Fruit fly (Drosophila melanogaster) whole organism, embryonic: Measurements from ENCODE around the gene CG44139.

Source experiments
- B-H2 ChIP-seq: fragments of 200-800 bp; sonication (Bioruptor generic); optimal IDR thresholded peaks from 2 replicates; lab custom pipeline; 2018; ENCODE audit warnings: missing biosample characterization, mild to moderate bottlenecking, missing genetic modification characterization
- CG13287 ChIP-seq: fragments of 200-800 bp; sonication (Bioruptor generic); IDR thresholded peaks from 2 replicates; pipeline ENCODE4 v1.3.6; 2022; ENCODE audit warnings: missing biosample characterization, missing genetic modification characterization; ENCODE audit not compliant: partially characterized antibody
- CG14441 ChIP-seq: fragments of 200-800 bp; sonication (Bioruptor generic); IDR thresholded peaks from 2 replicates; pipeline ENCODE4 v1.3.6; 2022; ENCODE audit warnings: missing biosample characterization, missing genetic modification characterization
- CG15269 ChIP-seq: fragments of 200-800 bp; sonication (Bioruptor generic); optimal IDR thresholded peaks from 2 replicates; lab custom pipeline; 2018; ENCODE audit warnings: missing biosample characterization, mild to moderate bottlenecking, missing genetic modification characterization, moderate library complexity
- CG15601 ChIP-seq: fragments of 200-800 bp; sonication (Bioruptor generic); optimal IDR thresholded peaks from 3 replicates; lab custom pipeline; 2019; ENCODE audit warnings: missing biosample characterization, mild to moderate bottlenecking, missing genetic modification characterization, moderate library complexity
- CG15696 ChIP-seq: fragments of 200-800 bp; sonication (Bioruptor generic); optimal IDR thresholded peaks from 2 replicates; lab custom pipeline; 2019; ENCODE audit warnings: missing biosample characterization, mild to moderate bottlenecking, missing genetic modification characterization, moderate library complexity
- CG18011 ChIP-seq: fragments of 200-800 bp; sonication (Bioruptor generic); optimal IDR thresholded peaks from 2 replicates; lab custom pipeline; 2017; ENCODE audit warnings: missing biosample characterization, missing genetic modification characterization, mild to moderate bottlenecking, moderate library complexity, missing genotype
- CG2116 ChIP-seq: fragments of 200-800 bp; sonication (Bioruptor generic); optimal IDR thresholded peaks from 3 replicates; lab custom pipeline; 2018; ENCODE audit warnings: missing biosample characterization, mild to moderate bottlenecking, missing genetic modification characterization
- CG31365 ChIP-seq: fragments of 200-800 bp; sonication (Bioruptor generic); optimal IDR thresholded peaks from 2 replicates; lab custom pipeline; 2018; ENCODE audit warnings: missing biosample characterization, mild to moderate bottlenecking, missing genetic modification characterization
- CG3281 ChIP-seq: fragments of 200-800 bp; sonication (Bioruptor generic); optimal IDR thresholded peaks from 3 replicates; lab custom pipeline; 2017; ENCODE audit warnings: missing biosample characterization, mild to moderate bottlenecking, missing genetic modification characterization
- CG33213 ChIP-seq: fragments of 200-800 bp; sonication (Bioruptor generic); optimal IDR thresholded peaks from 3 replicates; lab custom pipeline; 2016; ENCODE audit warnings: missing biosample characterization, missing genetic modification characterization
- CG6791 ChIP-seq: fragments of 200-800 bp; sonication (Bioruptor generic); IDR thresholded peaks from 3 replicates; pipeline ENCODE4 v1.3.6; 2022; ENCODE audit warnings: missing biosample characterization, missing genetic modification characterization; ENCODE audit not compliant: partially characterized antibody
- CG7271 ChIP-seq: fragments of 200-800 bp; sonication (Bioruptor generic); optimal IDR thresholded peaks from 2 replicates; lab custom pipeline; 2018; ENCODE audit warnings: missing biosample characterization, mild to moderate bottlenecking, missing genetic modification characterization, moderate library complexity
- CG8281 ChIP-seq: fragments of 200-800 bp; sonication (Bioruptor generic); optimal IDR thresholded peaks from 2 replicates; lab custom pipeline; 2018; ENCODE audit warnings: missing biosample characterization, mild to moderate bottlenecking, missing genetic modification characterization, moderate library complexity
- CG9215 ChIP-seq: fragments of 200-800 bp; sonication (Bioruptor generic); IDR thresholded peaks from 2 replicates; pipeline ENCODE4 v1.3.6; 2022; ENCODE audit warnings: missing biosample characterization, missing genetic modification characterization
- CG9609 ChIP-seq: fragments of 200-800 bp; sonication (Bioruptor generic); optimal IDR thresholded peaks from 3 replicates; lab custom pipeline; 2016; ENCODE audit warnings: missing biosample characterization, missing genetic modification characterization
- CG9817 ChIP-seq: fragments of 200-800 bp; sonication (Bioruptor generic); optimal IDR thresholded peaks from 2 replicates; lab custom pipeline; 2018; ENCODE audit warnings: missing biosample characterization, mild to moderate bottlenecking, missing genetic modification characterization, moderate library complexity
- CTCF ChIP-seq: fragments of 200-800 bp; sonication (Bioruptor generic); optimal IDR thresholded peaks from 2 replicates; lab custom pipeline; 2017; ENCODE audit warnings: missing biosample characterization, mild to moderate bottlenecking, missing genetic modification characterization, moderate library complexity
- Dll ChIP-seq: fragments of 200-800 bp; sonication (Bioruptor generic); IDR thresholded peaks from 4 replicates; pipeline ENCODE4 v1.3.6; 2022; ENCODE audit warnings: missing biosample characterization, missing genetic modification characterization; ENCODE audit not compliant: partially characterized antibody
- E2f2 ChIP-seq: fragments of 200-800 bp; sonication (Bioruptor generic); IDR thresholded peaks from 2 replicates; pipeline ENCODE4 v1.3.6; 2022; ENCODE audit warnings: missing biosample characterization, missing genetic modification characterization
- Fer2 ChIP-seq: fragments of 200-800 bp; sonication (Bioruptor generic); optimal IDR thresholded peaks from 2 replicates; lab custom pipeline; 2018; ENCODE audit warnings: missing biosample characterization, mild to moderate bottlenecking, missing genetic modification characterization, moderate library complexity
- HLH4C ChIP-seq: fragments of 200-800 bp; sonication (Bioruptor generic); IDR thresholded peaks from 3 replicates; pipeline ENCODE4 v1.3.6; 2022; ENCODE audit warnings: missing biosample characterization, missing genetic modification characterization; ENCODE audit not compliant: partially characterized antibody
- HmgD ChIP-seq: fragments of 200-800 bp; sonication (Bioruptor generic); optimal IDR thresholded peaks from 3 replicates; lab custom pipeline; 2016; ENCODE audit warnings: missing biosample characterization, missing genetic modification characterization
- Hmx ChIP-seq: fragments of 200-800 bp; sonication (Bioruptor generic); optimal IDR thresholded peaks from 2 replicates; lab custom pipeline; 2016; ENCODE audit warnings: missing biosample characterization, missing genetic modification characterization
- MBD-R2 ChIP-seq: fragments of 200-800 bp; sonication (Bioruptor generic); IDR thresholded peaks from 2 replicates; pipeline ENCODE4 v1.3.6; 2022; ENCODE audit warnings: missing biosample characterization, missing genetic modification characterization
- Myb ChIP-seq: fragments of 200-800 bp; sonication (Bioruptor generic); optimal IDR thresholded peaks from 2 replicates; lab custom pipeline; 2016; ENCODE audit warnings: missing biosample characterization, missing genetic modification characterization
- NC2β ChIP-seq: fragments of 200-800 bp; sonication (Bioruptor generic); optimal IDR thresholded peaks from 2 replicates; lab custom pipeline; 2016; ENCODE audit warnings: missing biosample characterization, missing genetic modification characterization
- Neu2 ChIP-seq: fragments of 200-800 bp; sonication (Bioruptor generic); optimal IDR thresholded peaks from 3 replicates; lab custom pipeline; 2016; ENCODE audit warnings: missing biosample characterization, missing genetic modification characterization, borderline replicate concordance
- Nf-YA ChIP-seq: fragments of 200-800 bp; sonication (Bioruptor generic); IDR thresholded peaks from 2 replicates; pipeline ENCODE4 v1.3.6; 2022; ENCODE audit warnings: missing biosample characterization, missing genetic modification characterization
- Pdp1 ChIP-seq, 2 experiments: fragments of 200-800 bp; sonication (Bioruptor generic); optimal IDR thresholded peaks; 3 replicates each; lab custom pipeline; 2016; ENCODE audit warnings: missing biosample characterization in 2 of 2, missing genetic modification characterization in 2 of 2, mild to moderate bottlenecking in 1 of 2, moderate library complexity in 1 of 2
- Poxn ChIP-seq: fragments of 200-800 bp; sonication (Bioruptor generic); IDR thresholded peaks from 2 replicates; pipeline ENCODE4 v1.3.6; 2022; ENCODE audit warnings: missing biosample characterization, missing genetic modification characterization
- cato ChIP-seq: fragments of 200-800 bp; sonication (Bioruptor generic); optimal IDR thresholded peaks from 2 replicates; lab custom pipeline; 2016; ENCODE audit warnings: missing biosample characterization, missing genetic modification characterization, borderline replicate concordance
- dpn ChIP-seq, 2 experiments: fragments of 200-800 bp; sonication (Bioruptor generic); optimal IDR thresholded peaks; 3 replicates each; lab custom pipeline; 2016; ENCODE audit warnings: missing biosample characterization in 2 of 2, missing genetic modification characterization in 2 of 2
- eyg ChIP-seq: fragments of 200-800 bp; sonication (Bioruptor generic); optimal IDR thresholded peaks from 3 replicates; lab custom pipeline; 2016; ENCODE audit warnings: missing biosample characterization, missing genetic modification characterization
- h ChIP-seq: fragments of >200 bp; optimal IDR thresholded peaks from 2 replicates; lab custom pipeline; 2017
- hb ChIP-seq: fragments of 200-800 bp; sonication (Bioruptor generic); IDR thresholded peaks from 3 replicates; pipeline ENCODE4 v1.3.6; 2022; ENCODE audit warnings: missing biosample characterization, missing genetic modification characterization; ENCODE audit not compliant: partially characterized antibody
- lilli ChIP-seq: fragments of 200-800 bp; sonication (Bioruptor generic); optimal IDR thresholded peaks from 3 replicates; lab custom pipeline; 2016; ENCODE audit warnings: missing biosample characterization, missing genetic modification characterization
- nerfin-1 ChIP-seq: fragments of 200-800 bp; sonication (Bioruptor generic); optimal IDR thresholded peaks from 3 replicates; lab custom pipeline; 2019; ENCODE audit warnings: missing biosample characterization, mild to moderate bottlenecking, missing genetic modification characterization, moderate library complexity
- nom ChIP-seq: fragments of 200-800 bp; sonication (Bioruptor generic); optimal IDR thresholded peaks from 2 replicates; lab custom pipeline; 2017; ENCODE audit warnings: missing biosample characterization, missing genetic modification characterization, mild to moderate bottlenecking, moderate library complexity, missing genetic modification reagents
- peb ChIP-seq: fragments of 200-800 bp; sonication (Bioruptor generic); IDR thresholded peaks from 2 replicates; pipeline ENCODE4 v1.3.6; 2022; ENCODE audit warnings: missing biosample characterization, missing genetic modification characterization
- rib ChIP-seq: fragments of 200-800 bp; sonication (Bioruptor generic); IDR thresholded peaks from 2 replicates; pipeline ENCODE4 v1.3.6; 2022; ENCODE audit warnings: missing biosample characterization, missing genetic modification characterization
- row ChIP-seq: fragments of 200-800 bp; sonication (Bioruptor generic); IDR thresholded peaks from 3 replicates; pipeline ENCODE4 v1.3.6; 2022; ENCODE audit warnings: missing biosample characterization, missing genetic modification characterization
- sens ChIP-seq: fragments of 200-800 bp; sonication (Bioruptor generic); peaks from one replicate; lab custom pipeline; 2016; ENCODE audit warnings: missing biosample characterization, missing genetic modification characterization
- shn ChIP-seq: fragments of 200-800 bp; sonication (Bioruptor generic); optimal IDR thresholded peaks from 3 replicates; lab custom pipeline; 2016; ENCODE audit warnings: missing biosample characterization, missing genetic modification characterization
- tna ChIP-seq: fragments of 200-800 bp; sonication (Bioruptor generic); IDR thresholded peaks from 2 replicates; pipeline ENCODE4 v1.3.6; 2022; ENCODE audit warnings: missing biosample characterization, missing genetic modification characterization; ENCODE audit not compliant: partially characterized antibody
- trem ChIP-seq: fragments of 200-800 bp; optimal IDR thresholded peaks from 3 replicates; lab custom pipeline; 2019; ENCODE audit warnings: missing biosample characterization, mild to moderate bottlenecking, missing genetic modification characterization, moderate library complexity
- trh ChIP-seq: fragments of 200-800 bp; sonication (Bioruptor generic); optimal IDR thresholded peaks from 2 replicates; lab custom pipeline; 2016; ENCODE audit warnings: missing biosample characterization, missing genetic modification characterization
- twi ChIP-seq: fragments of 200-800 bp; optimal IDR thresholded peaks from 2 replicates; lab custom pipeline; 2019; ENCODE audit warnings: missing biosample characterization, mild to moderate bottlenecking, missing genetic modification characterization, moderate library complexity
- vnd ChIP-seq: fragments of 200-800 bp; sonication (Bioruptor generic); IDR thresholded peaks from 3 replicates; pipeline ENCODE4 v1.3.6; 2022; ENCODE audit warnings: missing biosample characterization, missing genetic modification characterization; ENCODE audit not compliant: partially characterized antibody
- wek ChIP-seq: fragments of 200-800 bp; sonication (Bioruptor generic); optimal IDR thresholded peaks from 3 replicates; lab custom pipeline; 2018; ENCODE audit warnings: missing biosample characterization, mild to moderate bottlenecking, missing genetic modification characterization, moderate library complexity
- zfh1 ChIP-seq: fragments of 200-800 bp; sonication (Bioruptor generic); IDR thresholded peaks from 3 replicates; pipeline ENCODE4 v1.3.6; 2022; ENCODE audit warnings: missing biosample characterization, missing genetic modification characterization

Gene CG44139

DNA sequence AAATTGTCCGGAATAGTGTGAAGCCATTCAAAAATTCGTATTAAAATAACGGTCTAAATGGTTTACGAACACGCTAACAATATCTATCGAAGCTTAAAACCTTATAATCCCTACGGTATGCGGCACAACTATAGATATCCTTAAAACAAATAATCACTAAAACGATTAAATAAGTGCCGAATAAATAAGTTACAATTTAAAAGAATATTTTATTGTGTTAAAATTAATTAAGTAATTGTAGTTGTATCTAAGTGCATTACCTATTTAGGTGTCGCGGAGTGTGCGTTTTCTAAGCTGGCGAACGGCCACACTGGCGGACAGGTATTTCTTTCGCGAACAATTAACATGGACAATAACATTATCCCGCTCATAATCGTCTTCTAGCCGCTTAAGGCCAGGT is 43.8 kb upstream of the CG44139 start, which contains the start of gene Eogt (continued):
- TF ChIP-seq HLH4C (GFP tag; lab: Robert Waterston, UW) = no peak
- peak; percentile 81 for TF ChIP-seq nom
- peak; percentile 93 for TF ChIP-seq CG9817
- TF ChIP-seq B-H2 (GFP tag; lab: Kevin White, UChicago) = peak; percentile 77
- TF ChIP-seq CG8281 (tag; lab: Kevin White, UChicago) = peak; percentile 75
- peak; percentile 82 to 85 for TF ChIP-seq Pdp1 (GFP tag; optimal IDR thresholded peaks at IDR 0.05; lab: Kevin White, UChicago)
- peak; percentile 82 for TF ChIP-seq trh (GFP tag; lab: Kevin White, UChicago)
- TF ChIP-seq lilli (GFP tag; lab: Kevin White, UChicago) = peak; percentile 92
- peak; percentile 64 for TF ChIP-seq CG9609 (GFP tag; lab: Kevin White, UChicago)
- TF ChIP-seq CTCF (GFP tag; lab: Kevin White, UChicago) = peak; percentile 51
- peak; percentile 94 for TF ChIP-seq CG15269 (tag; lab: Kevin White, UChicago)
- no peak for TF ChIP-seq Neu2
- peak; percentile 91 for TF ChIP-seq CG9215 (GFP tag; lab: Robert Waterston, UW)
- TF ChIP-seq row = peak; percentile 99
- TF ChIP-seq peb = peak; percentile 94
- TF ChIP-seq CG3281 (GFP tag; lab: Kevin White, UChicago) = peak; percentile 84
- peak; percentile 96 for TF ChIP-seq CG14441
- TF ChIP-seq cato (GFP tag; lab: Kevin White, UChicago) = peak; percentile 87
- peak; percentile 89 for TF ChIP-seq Poxn (GFP tag; lab: Robert Waterston, UW)
- peak; percentile 90 for TF ChIP-seq twi (tag; lab: Kevin White, UChicago)
- peak; percentile 83 for TF ChIP-seq CG7271 (tag; lab: Kevin White, UChicago)
- TF ChIP-seq NC2β = peak; percentile 68
- TF ChIP-seq rib (GFP tag; lab: Robert Waterston, UW) = peak; percentile 95
- peak; percentile 21 for TF ChIP-seq HmgD
- peak; percentile 91 for TF ChIP-seq CG15601 (tag; lab: Kevin White, UChicago)
- peak; percentile 57 for TF ChIP-seq shn (GFP tag; lab: Kevin White, UChicago)
- peak; percentile 90 for TF ChIP-seq trem
- no peak for TF ChIP-seq eyg (GFP tag; lab: Kevin White, UChicago)

DNA sequence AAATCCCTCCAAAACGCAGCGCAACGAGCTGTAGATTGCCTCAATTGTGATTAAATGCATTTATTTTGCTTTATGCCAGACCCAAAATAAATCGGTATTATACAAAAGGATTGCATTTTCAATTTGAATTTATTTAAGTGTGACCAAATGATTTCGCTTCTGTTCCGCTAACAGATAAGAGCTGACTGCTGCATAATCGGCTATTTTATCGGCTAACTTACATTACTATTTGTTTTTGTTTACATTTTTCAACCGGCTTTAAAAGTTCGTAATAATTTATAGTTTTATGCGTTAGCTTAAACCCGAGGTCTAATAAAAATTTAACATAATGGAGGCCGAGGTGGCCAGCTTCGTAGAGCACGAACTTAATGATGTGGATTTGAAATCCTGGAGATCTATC is 41.6 kb upstream of the CG44139 start, which contains the start of gene PIG-Wa:
Gene PIG-Wa, plus strand, starts transcription at position 232 of the 400 bp plus-strand sequence.
- TF ChIP-seq E2f2 (GFP tag; lab: Robert Waterston, UW) = peak; percentile 94
- peak; percentile 31 for TF ChIP-seq CG2116 (GFP tag; lab: Kevin White, UChicago)
- TF ChIP-seq zfh1 (GFP tag; lab: Robert Waterston, UW) = 0 out of 3 replicates have a peak, but pooled peaks have one; percentile 31
- TF ChIP-seq CG18011 (GFP tag; lab: Kevin White, UChicago) = peak; percentile 98
- peak; percentile 80 for TF ChIP-seq nerfin-1 (tag; lab: Kevin White, UChicago)
- TF ChIP-seq Hmx = no peak
- peak in 1 of 2 experiments; percentile 11 for TF ChIP-seq dpn (GFP tag; optimal IDR thresholded peaks at IDR 0.05; lab: Kevin White, UChicago)
- TF ChIP-seq Dll (GFP tag; lab: Robert Waterston, UW) = 0 out of 4 replicates have a peak, but pooled peaks have one; percentile 17
- peak; percentile 34 for TF ChIP-seq wek (GFP tag; lab: Kevin White, UChicago)
- TF ChIP-seq vnd = no peak
- peak; percentile 59 for TF ChIP-seq CG33213
- TF ChIP-seq Fer2 = no peak
- no peak for TF ChIP-seq Nf-YA (GFP tag; lab: Robert Waterston, UW)
- no peak for TF ChIP-seq tna
- TF ChIP-seq MBD-R2 = peak; percentile 96
- TF ChIP-seq CG9817 = no peak
- peak; percentile 63 for TF ChIP-seq sens (GFP tag; lab: Kevin White, UChicago)
- peak; percentile 5 for TF ChIP-seq NC2β
- TF ChIP-seq h (lab: Kevin White, UChicago) = no peak
- no peak for TF ChIP-seq CG31365 (tag; lab: Kevin White, UChicago)
- peak; percentile 62; the same call in 1 of the 3 replicates for TF ChIP-seq CG6791 (GFP tag; lab: Robert Waterston, UW)
- TF ChIP-seq hb (GFP tag; lab: Robert Waterston, UW) = no peak
- TF ChIP-seq Myb (GFP tag; lab: Kevin White, UChicago) = peak; percentile 86
- TF ChIP-seq CG15696 (tag; lab: Kevin White, UChicago) = no peak
- peak; percentile 62 for TF ChIP-seq CG13287 (GFP tag; lab: Robert Waterston, UW)
